Worm (Caenorhabditis elegans): ENCODE results near the gene hadb-1.
A peak's percentile ranks its signal among the peaks of the same experiment; 100 is the strongest.

hadb-1 gene

DNA sequence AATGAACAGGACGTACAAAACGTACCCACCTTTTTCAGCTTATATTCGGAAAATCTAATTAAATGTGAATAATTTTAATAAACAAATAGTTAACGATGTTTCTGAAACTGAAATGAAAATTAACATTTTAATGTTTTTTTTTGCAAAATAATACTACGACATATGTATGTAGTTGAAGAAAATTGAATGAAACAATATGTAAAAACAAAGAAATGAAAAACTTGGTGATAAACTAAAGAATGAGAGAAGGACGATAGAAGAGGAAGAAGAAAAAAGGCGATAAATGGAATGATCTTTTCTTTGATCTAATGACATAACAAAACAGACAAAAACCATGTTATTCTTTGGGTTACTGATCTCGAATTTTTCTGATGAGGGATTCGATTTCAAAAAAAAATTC is 22.0 kb upstream of the hadb-1 start, which contains the start of gene B0303.11:
Gene B0303.11 (minus strand): TSS at position 101 of the 400 bp plus-strand sequence.
- TF ChIP-seq nhr-6 (tag; optimal IDR thresholded peaks at IDR 0.05) (no peak), aha-1 (tag) (peak; percentile 18)

DNA sequence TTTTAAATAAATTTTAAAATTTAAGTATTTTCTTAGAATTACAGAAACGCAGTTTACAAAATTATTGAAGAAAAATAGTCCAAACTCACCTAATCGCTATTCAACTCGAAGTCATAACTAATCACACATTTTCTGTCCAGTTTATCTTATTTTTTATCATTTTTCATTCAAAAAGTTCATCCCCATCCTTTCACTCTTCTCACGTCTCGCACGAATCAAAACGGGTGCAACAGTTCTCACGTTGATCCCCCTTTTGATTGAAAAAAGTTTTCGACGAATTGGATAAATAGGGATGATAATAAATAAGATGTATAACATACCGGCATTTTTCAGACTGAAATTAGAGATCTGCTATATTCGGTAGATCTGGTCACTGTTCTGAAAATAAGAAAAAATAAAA is 21.4 kb upstream of the hadb-1 start:
- TF ChIP-seq nhr-28 (tag; optimal IDR thresholded peaks at IDR 0.05), result peak; percentile 26
- no peak for TF ChIP-seq tag-97 (GFP tag; IDR thresholded peaks at IDR 0.05)
- TF ChIP-seq nhr-48 (tag; optimal IDR thresholded peaks at IDR 0.05), result peak; percentile 42

DNA sequence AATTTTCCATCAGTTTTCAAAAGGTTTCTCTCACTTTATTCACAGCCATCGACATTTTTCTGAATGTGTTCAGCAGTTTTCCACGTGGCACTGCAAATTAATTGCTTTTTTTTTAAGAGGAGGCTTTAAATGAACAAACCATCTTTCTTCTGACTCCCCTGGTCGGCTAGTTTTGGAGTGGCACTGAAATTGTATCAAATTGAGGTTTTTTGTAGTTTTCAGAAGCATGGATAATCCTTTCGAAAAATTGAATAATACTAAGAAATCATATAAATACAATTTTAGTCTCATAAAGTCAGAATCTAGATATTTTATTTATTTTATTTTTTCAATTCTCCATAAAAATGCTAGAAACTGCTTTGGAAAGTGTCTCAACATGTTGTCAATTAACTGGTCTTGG is 16.5 kb upstream of the hadb-1 start, which contains the start of gene B0303.16:
Gene B0303.16 (plus strand): TSS at position 301 of the 400 bp plus-strand sequence.
- no peak for TF ChIP-seq nhr-41 (GFP tag; IDR thresholded peaks at IDR 0.05)
- no peak for TF ChIP-seq ceh-32 (tag; optimal IDR thresholded peaks at IDR 0.05; ENCODE audit: poor library complexity)
- TF ChIP-seq zag-1 (tag; optimal IDR thresholded peaks at IDR 0.05), result no peak
- no peak for TF ChIP-seq jun-1 (tag; optimal IDR thresholded peaks at IDR 0.05)
- no peak for TF ChIP-seq Y75B8A.6 (GFP tag; IDR thresholded peaks at IDR 0.05)
- no peak for TF ChIP-seq zfp-2 (tag; optimal IDR thresholded peaks at IDR 0.05)
- TF ChIP-seq zip-11 (GFP tag; IDR thresholded peaks at IDR 0.05), result no peak

DNA sequence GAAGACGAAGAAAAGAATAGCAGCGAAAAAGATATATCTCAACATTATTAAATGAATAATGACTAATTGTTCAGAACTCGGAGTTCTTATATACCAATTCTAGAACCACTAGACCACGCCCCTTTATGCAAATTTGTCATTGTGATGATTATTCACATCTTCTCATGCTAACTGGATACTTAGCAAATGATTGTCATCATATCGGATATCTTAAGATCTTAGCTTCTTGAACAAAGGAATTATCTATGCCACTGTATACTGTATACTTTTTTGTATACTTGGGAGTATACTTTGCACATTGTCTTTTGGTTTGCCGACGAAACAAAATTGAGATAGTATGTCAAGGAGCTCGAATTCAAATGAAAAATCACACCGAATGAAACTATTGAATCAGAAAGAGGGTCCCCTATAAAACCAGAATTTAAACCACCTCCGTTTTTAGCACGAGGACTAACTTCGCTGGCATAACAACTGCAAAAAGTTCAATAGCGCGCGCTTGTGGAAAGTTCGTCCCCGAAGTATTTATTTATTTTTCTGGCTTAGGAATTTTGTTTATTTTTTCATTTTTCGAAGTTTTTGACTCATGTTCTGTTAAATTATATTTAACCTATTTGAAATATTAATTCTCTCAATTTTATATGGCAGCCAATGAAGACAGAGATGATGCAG is 12.1 kb upstream of the hadb-1 start, which contains the start of the genes sdz-1 and vps-33.1:
Gene sdz-1 (minus strand): TSS at position 51 of the 669 bp plus-strand sequence.
Gene vps-33.1 (plus strand): TSS at position 639 of the 669 bp plus-strand sequence.
- TF ChIP-seq nhr-42 (GFP tag; IDR thresholded peaks at IDR 0.05) (no peak), nhr-28 (tag; optimal IDR thresholded peaks at IDR 0.05) (peak; percentile 4), lir-3 (tag; optimal IDR thresholded peaks at IDR 0.05) (no peak), nhr-102 (tag; optimal IDR thresholded peaks at IDR 0.05) (no peak), ZK546.5 (tag; optimal IDR thresholded peaks at IDR 0.05) (no peak), nhr-48 (tag; optimal IDR thresholded peaks at IDR 0.05) (no peak), daf-16 (GFP tag; optimal IDR thresholded peaks at IDR 0.05) (no peak), daf-16 (tag; optimal IDR thresholded peaks at IDR 0.05) (no peak), ztf-11 (tag; optimal IDR thresholded peaks at IDR 0.05) (no peak), ZK337.2 (GFP tag; IDR thresholded peaks at IDR 0.05) (no peak), ceh-62 (tag; optimal IDR thresholded peaks at IDR 0.05) (no peak), R02D3.7 (tag; optimal IDR thresholded peaks at IDR 0.05) (no peak), lim-7 (GFP tag; IDR thresholded peaks at IDR 0.05) (no peak), lin-39 (tag; optimal IDR thresholded peaks at IDR 0.05) (no peak), mes-2 (tag; optimal IDR thresholded peaks at IDR 0.05; ENCODE audit: poor library complexity, severe bottlenecking) (peak; percentile 96), tag-97 (GFP tag; IDR thresholded peaks at IDR 0.05) (no peak), hif-1 (tag; optimal IDR thresholded peaks at IDR 0.05) (peak in 1 of 2 experiments; percentile 60), ama-1 (optimal IDR thresholded peaks at IDR 0.05) (no peak), lin-13 (GFP tag; optimal IDR thresholded peaks at IDR 0.05) (no peak), zip-2 (tag; optimal IDR thresholded peaks at IDR 0.05) (no peak), egl-43 (GFP tag; IDR thresholded peaks at IDR 0.05) (no peak), pha-4 (GFP tag; IDR thresholded peaks at IDR 0.05) (no peak), pha-4 (tag; optimal IDR thresholded peaks at IDR 0.05) (peak; percentile 21), egl-27 (tag; optimal IDR thresholded peaks at IDR 0.05) (no peak), spr-1 (tag; optimal IDR thresholded peaks at IDR 0.05) (no peak), set-16 (GFP tag; IDR thresholded peaks at IDR 0.05) (no peak), dmd-6 (GFP tag; IDR thresholded peaks at IDR 0.05) (no peak), lin-1 (GFP tag; IDR thresholded peaks at IDR 0.05) (no peak), Y48G9A.11 (GFP tag; IDR thresholded peaks at IDR 0.05) (no peak), nhr-237 (tag; optimal IDR thresholded peaks at IDR 0.05) (no peak), Y105C5A.15 (GFP tag; IDR thresholded peaks at IDR 0.05) (no peak), Y75B8A.6 (GFP tag; IDR thresholded peaks at IDR 0.05) (no peak), nhr-77 (tag; optimal IDR thresholded peaks at IDR 0.05) (no peak), nhr-41 (GFP tag; IDR thresholded peaks at IDR 0.05) (no peak), ctbp-1 (GFP tag; IDR thresholded peaks at IDR 0.05) (no peak), lsy-2 (tag; optimal IDR thresholded peaks at IDR 0.05) (peak in 1 of 2 experiments; percentile 67), arid-1 (GFP tag; conservative IDR thresholded peaks at IDR 0.05) (no peak), daf-8 (GFP tag; IDR thresholded peaks at IDR 0.05) (no peak), pqm-1 (tag; optimal IDR thresholded peaks at IDR 0.05) (no peak)
